Worm (Caenorhabditis elegans): ENCODE measurements around the gene C18F10.7.

Gene C18F10.7

DNA sequence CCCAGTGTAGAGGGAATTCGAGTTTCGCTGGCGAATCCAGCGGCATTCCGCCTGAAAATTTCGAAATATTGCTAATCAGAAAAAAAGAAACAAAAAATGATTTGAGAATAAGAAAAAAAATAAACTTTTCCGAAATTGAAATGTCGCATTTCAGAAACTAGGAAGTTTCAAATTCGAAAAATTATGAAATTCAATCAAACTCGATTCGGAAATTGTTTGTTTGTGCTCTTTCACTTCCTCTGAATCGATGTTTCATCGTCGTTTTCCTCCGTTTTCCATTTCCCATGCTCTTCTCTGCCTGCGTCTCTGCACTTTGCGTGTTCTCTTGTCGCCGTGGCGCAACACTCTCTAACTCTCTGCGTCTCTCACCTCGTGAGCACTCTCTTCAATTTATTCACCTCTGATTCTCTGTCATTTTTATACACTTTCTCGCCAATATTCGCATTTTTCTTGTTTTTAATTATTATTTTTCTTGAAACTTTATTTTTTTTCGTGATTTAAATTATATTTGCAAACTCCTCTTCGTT, at the start of gene C18F10.7:
TSS of gene C18F10.7 (minus strand) at position 51 of the 527 bp plus-strand sequence.
- no peak for TF ChIP-seq Y5F2A.4 (GFP tag; optimal IDR thresholded peaks at IDR 0.05)
- TF ChIP-seq php-3 (GFP tag; IDR thresholded peaks at IDR 0.05) = 0 out of 2 replicates have a peak, but pooled peaks have one; percentile 31
- no peak for TF ChIP-seq dve-1 (tag; optimal IDR thresholded peaks at IDR 0.05; ENCODE audit: insufficient read depth)
- TF ChIP-seq tag-97 (GFP tag; IDR thresholded peaks at IDR 0.05) = no peak
- TF ChIP-seq nhr-6 (tag; optimal IDR thresholded peaks at IDR 0.05) = peak; percentile 21
- no peak for TF ChIP-seq mxl-3 (GFP tag; optimal IDR thresholded peaks at IDR 0.05)
- no peak for TF ChIP-seq lir-3 (tag; optimal IDR thresholded peaks at IDR 0.05)
- peak; percentile 53; the same call in 1 of the 2 replicates for TF ChIP-seq arid-1 (GFP tag; conservative IDR thresholded peaks at IDR 0.05)
- no peak for TF ChIP-seq lin-38 (GFP tag; IDR thresholded peaks at IDR 0.05)
- peak; percentile 69 for TF ChIP-seq hmg-1.1 (GFP tag; IDR thresholded peaks at IDR 0.05)
- TF ChIP-seq ztf-7 (tag; optimal IDR thresholded peaks at IDR 0.05) = no peak
- no peak for TF ChIP-seq gei-8 (GFP tag; optimal IDR thresholded peaks at IDR 0.05)
- peak; percentile 94 for TF ChIP-seq aha-1 (tag)
- peak; percentile 8 for TF ChIP-seq F49E8.2 (tag; optimal IDR thresholded peaks at IDR 0.05; ENCODE audit: borderline replicate concordance)
- TF ChIP-seq hlh-30 (tag; optimal IDR thresholded peaks at IDR 0.05; ENCODE audit: insufficient read depth) = peak; percentile 95
- TF ChIP-seq dpl-1 (GFP tag; optimal IDR thresholded peaks at IDR 0.05) = peak; percentile 42
- TF ChIP-seq lin-29 (GFP tag; IDR thresholded peaks at IDR 0.05) = no peak
- no peak for TF ChIP-seq ZK546.5 (tag; optimal IDR thresholded peaks at IDR 0.05)
- TF ChIP-seq hlh-11 (tag; optimal IDR thresholded peaks at IDR 0.05) = peak; percentile 69
- TF ChIP-seq spr-1 (tag; optimal IDR thresholded peaks at IDR 0.05) = peak; percentile 13
- TF ChIP-seq lin-1 (GFP tag; IDR thresholded peaks at IDR 0.05) = no peak
- TF ChIP-seq mes-2 (tag; optimal IDR thresholded peaks at IDR 0.05; ENCODE audit: poor library complexity, severe bottlenecking) = peak; percentile 49
- no peak for TF ChIP-seq lin-15B (tag; optimal IDR thresholded peaks at IDR 0.05)
- no peak for TF ChIP-seq nhr-111 (GFP tag; optimal IDR thresholded peaks at IDR 0.05)
- no peak for TF ChIP-seq zfp-3 (GFP tag; conservative IDR thresholded peaks at IDR 0.05)
- no peak for TF ChIP-seq zip-11 (GFP tag; IDR thresholded peaks at IDR 0.05)
- TF ChIP-seq fkh-10 (GFP tag; optimal IDR thresholded peaks at IDR 0.05) = peak; percentile 9
- no peak for TF ChIP-seq mxl-2 (GFP tag; conservative IDR thresholded peaks at IDR 0.05)
- TF ChIP-seq rbr-2 (tag; optimal IDR thresholded peaks at IDR 0.05) = peak; percentile 34
- TF ChIP-seq T20F7.1 (GFP tag; optimal IDR thresholded peaks at IDR 0.05) = no peak
- peak in 1 of 2 experiments; percentile 70 for TF ChIP-seq unc-62 (GFP tag; optimal IDR thresholded peaks at IDR 0.05 in 1 of 2)
- no peak for TF ChIP-seq unc-62 (tag; optimal IDR thresholded peaks at IDR 0.05)
- no peak for TF ChIP-seq pha-4 (GFP tag; IDR thresholded peaks at IDR 0.05)
- peak; percentile 60 for TF ChIP-seq pha-4 (tag; optimal IDR thresholded peaks at IDR 0.05)
- no peak for TF ChIP-seq nhr-76 (tag; optimal IDR thresholded peaks at IDR 0.05)
- TF ChIP-seq dmd-9 (GFP tag; IDR thresholded peaks at IDR 0.05) = no peak
- TF ChIP-seq Y48G9A.11 (GFP tag; IDR thresholded peaks at IDR 0.05) = peak; percentile 53
- TF ChIP-seq egl-43 (GFP tag; IDR thresholded peaks at IDR 0.05) = no peak
- no peak for TF ChIP-seq zag-1 (tag; optimal IDR thresholded peaks at IDR 0.05)
- peak; percentile 18; the same call in 1 of the 2 replicates for TF ChIP-seq dmd-6 (GFP tag; IDR thresholded peaks at IDR 0.05)
- peak; percentile 25 for TF ChIP-seq nhr-28 (tag; optimal IDR thresholded peaks at IDR 0.05)
- no peak for TF ChIP-seq madf-5 (GFP tag; IDR thresholded peaks at IDR 0.05)
- TF ChIP-seq ztf-11 (tag; optimal IDR thresholded peaks at IDR 0.05) = no peak
- peak; percentile 84 to 94 for TF ChIP-seq mdl-1 (tag; optimal IDR thresholded peaks at IDR 0.05)
- TF ChIP-seq Y75B8A.6 (GFP tag; IDR thresholded peaks at IDR 0.05) = no peak
- TF ChIP-seq nhr-102 (tag; optimal IDR thresholded peaks at IDR 0.05) = peak; percentile 1
- TF ChIP-seq cey-2 (tag; optimal IDR thresholded peaks at IDR 0.05; ENCODE audit: borderline replicate concordance, insufficient read depth) = no peak
- TF ChIP-seq lin-13 (GFP tag; optimal IDR thresholded peaks at IDR 0.05) = no peak
- TF ChIP-seq lsy-2 (tag; optimal IDR thresholded peaks at IDR 0.05) = peak in 1 of 2 experiments; percentile 45
- no peak for TF ChIP-seq egl-27 (tag; optimal IDR thresholded peaks at IDR 0.05)
- peak; percentile 61 for TF ChIP-seq unc-130 (GFP tag; optimal IDR thresholded peaks at IDR 0.05)

All from whole organism, L4 larva.